Fruit fly (Drosophila melanogaster) whole organism, embryonic: ENCODE results near the gene Dad1.

Experiments used
- BEAF-32 ChIP-seq: fragments of 200-800 bp; sonication (Bioruptor generic); optimal IDR thresholded peaks from 3 replicates; lab custom pipeline; 2017; ENCODE audit warnings: missing biosample characterization, missing genetic modification characterization, mild to moderate bottlenecking, moderate library complexity, missing genetic modification reagents
- Bgb ChIP-seq: fragments of 200-800 bp; sonication (Bioruptor generic); IDR thresholded peaks from 2 replicates; pipeline ENCODE4 v1.3.6; 2022; ENCODE audit warnings: missing biosample characterization, missing genetic modification characterization; ENCODE audit not compliant: partially characterized antibody
- CG10267 ChIP-seq: fragments of 200-800 bp; sonication (Bioruptor generic); optimal IDR thresholded peaks from 2 replicates; lab custom pipeline; 2018; ENCODE audit warnings: missing biosample characterization, mild to moderate bottlenecking, missing genetic modification characterization, moderate library complexity
- CG11456 ChIP-seq: fragments of 200-800 bp; sonication (Bioruptor generic); IDR thresholded peaks from 3 replicates; pipeline ENCODE4 v1.3.6; 2022; ENCODE audit warnings: missing biosample characterization, missing genetic modification characterization
- CG12659 ChIP-seq: fragments of 200-800 bp; sonication (Bioruptor generic); optimal IDR thresholded peaks from 3 replicates; lab custom pipeline; 2017; ENCODE audit warnings: mild to moderate bottlenecking, missing biosample characterization, missing genetic modification reagents, missing genetic modification characterization
- CG13287 ChIP-seq: fragments of 200-800 bp; sonication (Bioruptor generic); IDR thresholded peaks from 2 replicates; pipeline ENCODE4 v1.3.6; 2022; ENCODE audit warnings: missing biosample characterization, missing genetic modification characterization; ENCODE audit not compliant: partially characterized antibody
- CG14710 ChIP-seq: fragments of 200-800 bp; sonication (Bioruptor generic); optimal IDR thresholded peaks from 3 replicates; lab custom pipeline; 2019; ENCODE audit warnings: missing biosample characterization, mild to moderate bottlenecking, missing genetic modification characterization, moderate library complexity
- CG15514 ChIP-seq: fragments of 200-800 bp; sonication (Bioruptor generic); optimal IDR thresholded peaks from 3 replicates; lab custom pipeline; 2017; ENCODE audit warnings: missing biosample characterization, missing genetic modification characterization, mild to moderate bottlenecking, moderate library complexity, missing genetic modification reagents
- CG16779 ChIP-seq: fragments of 200-800 bp; sonication (Bioruptor generic); IDR thresholded peaks from 2 replicates; pipeline ENCODE4 v1.3.6; 2022; ENCODE audit warnings: missing biosample characterization, missing genetic modification characterization
- CG17361 ChIP-seq: fragments of 200-800 bp; sonication (Bioruptor generic); IDR thresholded peaks from 3 replicates; pipeline ENCODE4 v1.3.6; 2022; ENCODE audit warnings: missing biosample characterization, missing genetic modification characterization
- CG18764 ChIP-seq: fragments of 200-800 bp; sonication (Bioruptor generic); optimal IDR thresholded peaks from 3 replicates; lab custom pipeline; 2016; ENCODE audit warnings: missing biosample characterization, missing genetic modification characterization
- CG2116 ChIP-seq: fragments of 200-800 bp; sonication (Bioruptor generic); optimal IDR thresholded peaks from 3 replicates; lab custom pipeline; 2018; ENCODE audit warnings: missing biosample characterization, mild to moderate bottlenecking, missing genetic modification characterization
- CG3163 ChIP-seq: fragments of 200-800 bp; sonication (Bioruptor generic); optimal IDR thresholded peaks from 3 replicates; lab custom pipeline; 2016; ENCODE audit warnings: missing biosample characterization, missing genetic modification characterization
- CG3407 ChIP-seq: fragments of 200-800 bp; sonication (Bioruptor generic); optimal IDR thresholded peaks from 2 replicates; lab custom pipeline; 2018; ENCODE audit warnings: missing biosample characterization, mild to moderate bottlenecking, missing genetic modification characterization
- CG6813 ChIP-seq: fragments of 200-800 bp; sonication (Bioruptor generic); optimal IDR thresholded peaks from 2 replicates; lab custom pipeline; 2017; ENCODE audit warnings: missing biosample characterization, missing genetic modification characterization, mild to moderate bottlenecking, moderate library complexity, missing genetic modification reagents
- Dll ChIP-seq: fragments of 200-800 bp; sonication (Bioruptor generic); IDR thresholded peaks from 4 replicates; pipeline ENCODE4 v1.3.6; 2022; ENCODE audit warnings: missing biosample characterization, missing genetic modification characterization; ENCODE audit not compliant: partially characterized antibody
- Dp ChIP-seq: fragments of 200-800 bp; sonication (Bioruptor generic); optimal IDR thresholded peaks from 2 replicates; lab custom pipeline; 2018; ENCODE audit warnings: missing biosample characterization, mild to moderate bottlenecking, missing genetic modification characterization, moderate library complexity
- Dref ChIP-seq: fragments of 200-800 bp; sonication (Bioruptor generic); IDR thresholded peaks from 2 replicates; pipeline ENCODE4 v1.3.6; 2022; ENCODE audit warnings: missing biosample characterization, missing genetic modification characterization
- E2f2 ChIP-seq: fragments of 200-800 bp; sonication (Bioruptor generic); IDR thresholded peaks from 2 replicates; pipeline ENCODE4 v1.3.6; 2022; ENCODE audit warnings: missing biosample characterization, missing genetic modification characterization
- Gug ChIP-seq: fragments of 200-800 bp; sonication (Bioruptor generic); IDR thresholded peaks from 4 replicates; pipeline ENCODE4 v1.3.6; 2022; ENCODE audit warnings: missing biosample characterization, missing genetic modification characterization
- HLH4C ChIP-seq: fragments of 200-800 bp; sonication (Bioruptor generic); IDR thresholded peaks from 3 replicates; pipeline ENCODE4 v1.3.6; 2022; ENCODE audit warnings: missing biosample characterization, missing genetic modification characterization; ENCODE audit not compliant: partially characterized antibody
- Hmx ChIP-seq: fragments of 200-800 bp; sonication (Bioruptor generic); optimal IDR thresholded peaks from 2 replicates; lab custom pipeline; 2016; ENCODE audit warnings: missing biosample characterization, missing genetic modification characterization
- Hr39 ChIP-seq: fragments of >200 bp; optimal IDR thresholded peaks from 2 replicates; lab custom pipeline; 2017
- Hr51 ChIP-seq, 2 experiments: fragments of 200-800 bp; sonication (Bioruptor generic); optimal IDR thresholded peaks; 2 replicates in 1 of 2; 3 replicates in 1 of 2; lab custom pipeline; 2016 to 2018; ENCODE audit warnings: missing biosample characterization in 2 of 2, missing genetic modification characterization in 2 of 2, mild to moderate bottlenecking in 1 of 2, moderate library complexity in 1 of 2
- MBD-R2 ChIP-seq: fragments of 200-800 bp; sonication (Bioruptor generic); IDR thresholded peaks from 2 replicates; pipeline ENCODE4 v1.3.6; 2022; ENCODE audit warnings: missing biosample characterization, missing genetic modification characterization
- Max ChIP-seq: fragments of 200-800 bp; sonication (Bioruptor generic); optimal IDR thresholded peaks from 2 replicates; lab custom pipeline; 2016; ENCODE audit warnings: missing biosample characterization, mild to moderate bottlenecking, missing genetic modification characterization
- aop ChIP-seq: fragments of 200-800 bp; sonication (Bioruptor generic); IDR thresholded peaks from 2 replicates; pipeline ENCODE4 v1.3.6; 2022; ENCODE audit warnings: missing biosample characterization, missing genetic modification characterization
- bbx ChIP-seq: fragments of 200-800 bp; sonication (Bioruptor generic); IDR thresholded peaks from 2 replicates; pipeline ENCODE4 v1.3.6; 2022; ENCODE audit warnings: missing biosample characterization, missing genetic modification characterization; ENCODE audit not compliant: partially characterized antibody
- cas ChIP-seq: fragments of 200-800 bp; sonication (Bioruptor generic); IDR thresholded peaks from 2 replicates; pipeline ENCODE4 v1.3.6; 2022; ENCODE audit warnings: missing biosample characterization, missing genetic modification characterization
- chm ChIP-seq: fragments of 200-800 bp; sonication (Bioruptor generic); IDR thresholded peaks from 2 replicates; pipeline ENCODE4 v1.3.6; 2022; ENCODE audit warnings: missing biosample characterization, missing genetic modification characterization
- corto ChIP-seq: fragments of 200-800 bp; sonication (Bioruptor generic); optimal IDR thresholded peaks from 2 replicates; lab custom pipeline; 2016; ENCODE audit warnings: missing biosample characterization, mild to moderate bottlenecking, missing genetic modification characterization, moderate library complexity
- danr ChIP-seq: fragments of 200-800 bp; sonication (Bioruptor generic); IDR thresholded peaks from 2 replicates; pipeline ENCODE4 v1.3.6; 2022; ENCODE audit warnings: missing biosample characterization, missing genetic modification characterization
- dati ChIP-seq: fragments of 200-800 bp; sonication (Bioruptor generic); IDR thresholded peaks from 2 replicates; pipeline ENCODE4 v1.3.6; 2022; ENCODE audit warnings: missing biosample characterization, missing genetic modification characterization
- dmrt11E ChIP-seq: fragments of 200-800 bp; sonication (Bioruptor generic); optimal IDR thresholded peaks from 3 replicates; lab custom pipeline; 2018; ENCODE audit warnings: missing biosample characterization, mild to moderate bottlenecking, missing genetic modification characterization, moderate library complexity
- exex ChIP-seq: fragments of 200-800 bp; sonication (Bioruptor generic); optimal IDR thresholded peaks from 4 replicates; lab custom pipeline; 2018; ENCODE audit warnings: missing biosample characterization, mild to moderate bottlenecking, missing genetic modification characterization, moderate library complexity
- lab ChIP-seq: fragments of 200-800 bp; sonication (Bioruptor generic); optimal IDR thresholded peaks from 3 replicates; lab custom pipeline; 2017; ENCODE audit warnings: missing biosample characterization, missing genetic modification characterization, mild to moderate bottlenecking, moderate library complexity, missing genetic modification reagents
- mld ChIP-seq: fragments of 200-800 bp; sonication (Bioruptor generic); IDR thresholded peaks from 3 replicates; pipeline ENCODE4 v1.3.6; 2022; ENCODE audit warnings: missing biosample characterization, missing genetic modification characterization; ENCODE audit not compliant: partially characterized antibody
- nerfin-2 ChIP-seq: fragments of 200-800 bp; sonication (Bioruptor generic); IDR thresholded peaks from 2 replicates; pipeline ENCODE4 v1.3.6; 2022; ENCODE audit warnings: missing biosample characterization, missing genetic modification characterization; ENCODE audit not compliant: partially characterized antibody
- pnt ChIP-seq: fragments of 200-800 bp; sonication (Bioruptor generic); optimal IDR thresholded peaks from 3 replicates; lab custom pipeline; 2016; ENCODE audit warnings: missing biosample characterization, missing genetic modification characterization
- pzg ChIP-seq: fragments of 200-800 bp; sonication (Bioruptor generic); optimal IDR thresholded peaks from 3 replicates; lab custom pipeline; 2018; ENCODE audit warnings: missing biosample characterization, mild to moderate bottlenecking, missing genetic modification characterization, moderate library complexity
- sima ChIP-seq: fragments of 200-800 bp; sonication (Bioruptor generic); optimal IDR thresholded peaks from 2 replicates; lab custom pipeline; 2016; ENCODE audit warnings: missing biosample characterization, missing genetic modification characterization
- stwl ChIP-seq: fragments of 200-800 bp; sonication (Bioruptor generic); optimal IDR thresholded peaks from 3 replicates; lab custom pipeline; 2018; ENCODE audit warnings: missing biosample characterization, mild to moderate bottlenecking, missing genetic modification characterization, moderate library complexity
- tgo ChIP-seq: fragments of 200-800 bp; sonication (Bioruptor generic); IDR thresholded peaks from 3 replicates; pipeline ENCODE4 v1.3.6; 2022; ENCODE audit warnings: missing biosample characterization, missing genetic modification characterization
- tx ChIP-seq: fragments of 200-800 bp; sonication (Bioruptor generic); optimal IDR thresholded peaks from 2 replicates; lab custom pipeline; 2016; ENCODE audit warnings: missing biosample characterization, missing genetic modification characterization
- unc-4 ChIP-seq: fragments of 200-800 bp; sonication (Bioruptor generic); IDR thresholded peaks from 2 replicates; pipeline ENCODE4 v1.3.6; 2022; ENCODE audit warnings: missing biosample characterization, missing genetic modification characterization; ENCODE audit not compliant: partially characterized antibody

Dad1 gene

dm6 chr2L:8399863-8400598 is 16.1 kb upstream of the Dad1 start, which contains the start of gene CG31898 (continued):
- TF ChIP-seq CG15514 (GFP tag; lab: Kevin White, UChicago) (peak; percentile 16), MBD-R2 (GFP tag; lab: Robert Waterston, UW) (peak; percentile 64), dati (no peak), BEAF-32 (GFP tag; lab: Kevin White, UChicago) (peak; percentile 34), CG18764 (GFP tag; lab: Kevin White, UChicago) (no peak), pnt (GFP tag; lab: Kevin White, UChicago) (no peak), lab (no peak), corto (GFP tag; lab: Kevin White, UChicago) (no peak), dmrt11E (tag; lab: Kevin White, UChicago) (no peak), pzg (GFP tag; lab: Kevin White, UChicago) (peak; percentile 43), CG12659 (GFP tag; lab: Kevin White, UChicago) (peak; percentile 1), CG11456 (GFP tag; lab: Robert Waterston, UW) (no peak), Dref (GFP tag; lab: Robert Waterston, UW) (peak; percentile 78), Hr51 (GFP tag; optimal IDR thresholded peaks at IDR 0.05; lab: Kevin White, UChicago) (no peak), unc-4 (GFP tag; lab: Robert Waterston, UW) (0 out of 2 replicates have a peak, but pooled peaks have one; percentile 26), Dp (GFP tag; lab: Kevin White, UChicago) (peak; percentile 94), Dll (GFP tag; lab: Robert Waterston, UW) (peak; percentile 52; the same call in 2 of the 4 replicates), Hr39 (no peak), E2f2 (GFP tag; lab: Robert Waterston, UW) (peak; percentile 94), sima (no peak), mld (no peak), CG2116 (peak; percentile 76), CG14710 (tag; lab: Kevin White, UChicago) (peak; percentile 99), Bgb (no peak; the same call in 1 of the 2 replicates), Hmx (GFP tag; lab: Kevin White, UChicago) (no peak), bbx (peak; percentile 9; the same call in 1 of the 2 replicates), CG6813 (GFP tag; lab: Kevin White, UChicago) (no peak), tgo (GFP tag; lab: Robert Waterston, UW) (no peak), Gug (GFP tag; lab: Robert Waterston, UW) (no peak), CG10267 (peak; percentile 23), CG3163 (GFP tag; lab: Kevin White, UChicago) (no peak), exex (tag; lab: Kevin White, UChicago) (peak; percentile 34), CG13287 (GFP tag; lab: Robert Waterston, UW) (peak; percentile 31; the same call in 1 of the 2 replicates), cas (GFP tag; lab: Robert Waterston, UW) (no peak), danr (GFP tag; lab: Robert Waterston, UW) (no peak), stwl (peak; percentile 58), aop (no peak), CG17361 (0 out of 3 replicates have a peak, but pooled peaks have one; percentile 10), nerfin-2 (peak; percentile 48; the same call in 1 of the 2 replicates), CG3407 (GFP tag; lab: Kevin White, UChicago) (no peak), HLH4C (peak; percentile 45; the same call in 1 of the 3 replicates), Max (GFP tag; lab: Kevin White, UChicago) (no peak), CG16779 (no peak), chm (GFP tag; lab: Robert Waterston, UW) (no peak), tx (GFP tag; lab: Kevin White, UChicago) (no peak)
- TF ChIP-seq, all 482 proteins: peak for 24
